Worm (Caenorhabditis elegans) whole organism, young adult: Measurements from ENCODE around the gene srv-32.

Experiments used
- C06A6.2 ChIP-seq: fragments of 200-800 bp; sonication (Bioruptor generic); conservative IDR thresholded peaks from 2 replicates; pipeline ENCODE4 v1.3.6; 2022; ENCODE audit warnings: missing genetic modification characterization, missing compliant biosample characterization
- C17E4.6 ChIP-seq: fragments of 200-800 bp; sonication (Bioruptor generic); IDR thresholded peaks from 2 replicates; pipeline ENCODE4 v1.3.6; 2022; ENCODE audit warnings: missing genetic modification reagents, missing genetic modification characterization, missing compliant biosample characterization
- F23B12.7 ChIP-seq: sonication (generic microtip); optimal IDR thresholded peaks from 2 replicates; lab custom pipeline; 2017; ENCODE audit warnings: missing genetic modification characterization, mild to moderate bottlenecking, missing compliant biosample characterization, antibody characterized with exemption, moderate library complexity; ENCODE audit not compliant: insufficient read depth
- F33H1.4 ChIP-seq: fragments of 200-800 bp; sonication (Bioruptor generic); IDR thresholded peaks from 2 replicates; pipeline ENCODE4 v1.3.6; 2022; ENCODE audit warnings: missing genetic modification reagents, missing genetic modification characterization, missing compliant biosample characterization
- F37B4.10 ChIP-seq: fragments of 200-800 bp; sonication (Bioruptor generic); IDR thresholded peaks from 2 replicates; pipeline ENCODE4 v1.3.6; 2022; ENCODE audit warnings: missing genetic modification characterization, missing compliant biosample characterization
- F39B2.1 ChIP-seq: fragments of 200-800 bp; sonication (Bioruptor generic); IDR thresholded peaks from 2 replicates; pipeline ENCODE4 v1.3.6; 2022; ENCODE audit warnings: missing genetic modification reagents, missing genetic modification characterization, missing compliant biosample characterization
- F52B5.7 ChIP-seq: sonication (generic microtip); optimal IDR thresholded peaks from 2 replicates; lab custom pipeline; 2016; ENCODE audit warnings: mild to moderate bottlenecking, missing genetic modification characterization, missing compliant biosample characterization
- T26A5.8 ChIP-seq: sonication (generic microtip); optimal IDR thresholded peaks from 2 replicates; lab custom pipeline; 2016; ENCODE audit warnings: missing genetic modification characterization, missing compliant biosample characterization
- Y56A3A.18 ChIP-seq: fragments of 200-800 bp; sonication (Bioruptor generic); IDR thresholded peaks from 2 replicates; pipeline ENCODE4 v1.3.6; 2022; ENCODE audit warnings: missing genetic modification reagents, missing genetic modification characterization, missing compliant biosample characterization
- ama-1 ChIP-seq, 3 experiments: fragments of 150-350 bp in 1 of 3; sonication (generic microtip) in 2 of 3; optimal IDR thresholded peaks; 2 replicates each; lab custom pipeline; 2014 to 2018; ENCODE audit warnings: missing biosample characterization in 2 of 3, missing genetic modification characterization in 2 of 3, missing genetic modification reagents in 2 of 3
- atf-7 ChIP-seq: sonication (generic microtip); optimal IDR thresholded peaks from 2 replicates; lab custom pipeline; 2017; ENCODE audit warnings: mild to moderate bottlenecking, missing genetic modification characterization, missing compliant biosample characterization
- attf-3 ChIP-seq: fragments of 200-800 bp; sonication (Bioruptor generic); conservative IDR thresholded peaks from 2 replicates; pipeline ENCODE4 v1.3.6; 2022; ENCODE audit warnings: missing genetic modification reagents, missing genetic modification characterization, missing compliant biosample characterization
- cebp-1 ChIP-seq, 2 experiments: fragments of 200-800 bp in 1 of 2; sonication (Bioruptor generic) in 1 of 2; sonication (generic microtip) in 1 of 2; IDR thresholded peaks in 1 of 2; optimal IDR thresholded peaks in 1 of 2; 2 replicates each; pipeline versions ENCODE4 v1.3.6 to Lab custom; 2017 to 2022; ENCODE audit warnings: missing compliant biosample characterization in 2 of 2, missing genetic modification characterization in 2 of 2, mild to moderate bottlenecking in 1 of 2, missing genetic modification reagents in 1 of 2, moderate library complexity in 1 of 2
- cebp-2 ChIP-seq: fragments of 200-800 bp; sonication (Bioruptor generic); IDR thresholded peaks from 2 replicates; pipeline ENCODE4 v1.3.6; 2022; ENCODE audit warnings: missing genetic modification characterization, missing compliant biosample characterization
- ceh-27 ChIP-seq: fragments of 200-800 bp; sonication (Bioruptor generic); optimal IDR thresholded peaks from 2 replicates; lab custom pipeline; 2018; ENCODE audit warnings: mild to moderate bottlenecking, missing genetic modification characterization, moderate library complexity, missing compliant biosample characterization
- ceh-58 ChIP-seq: fragments of 200-800 bp; sonication (Bioruptor generic); IDR thresholded peaks from 2 replicates; pipeline ENCODE4 v1.3.6; 2022; ENCODE audit warnings: missing genetic modification characterization, missing compliant biosample characterization
- ceh-91 ChIP-seq: fragments of 200-800 bp; sonication (Bioruptor generic); IDR thresholded peaks from 2 replicates; pipeline ENCODE4 v1.3.6; 2022; ENCODE audit warnings: missing genetic modification reagents, missing genetic modification characterization, missing compliant biosample characterization
- die-1 ChIP-seq: sonication (generic microtip); optimal IDR thresholded peaks from 2 replicates; lab custom pipeline; 2016; ENCODE audit warnings: missing genotype, mild to moderate bottlenecking, missing genetic modification characterization, missing compliant biosample characterization
- dox-1 ChIP-seq: fragments of 200-800 bp; sonication (Bioruptor generic); IDR thresholded peaks from 2 replicates; pipeline ENCODE4 v1.3.6; 2022; ENCODE audit warnings: missing genetic modification reagents, missing genetic modification characterization, missing compliant biosample characterization
- dpl-1 ChIP-seq: fragments of 150-350 bp; optimal IDR thresholded peaks from 2 replicates; lab custom pipeline; 2014; ENCODE audit warnings: missing biosample characterization, missing genetic modification reagents, missing genetic modification characterization
- efl-1 ChIP-seq: fragments of 150-350 bp; optimal IDR thresholded peaks from 2 replicates; lab custom pipeline; 2014; ENCODE audit warnings: missing biosample characterization, missing genetic modification reagents, missing genetic modification characterization
- egl-18 ChIP-seq: fragments of 200-800 bp; sonication (Bioruptor generic); IDR thresholded peaks from 2 replicates; pipeline ENCODE4 v1.3.6; 2022; ENCODE audit warnings: missing genetic modification reagents, missing genetic modification characterization, missing compliant biosample characterization
- egl-44 ChIP-seq: fragments of 200-800 bp; sonication (Bioruptor generic); IDR thresholded peaks from 2 replicates; pipeline ENCODE4 v1.3.6; 2022; ENCODE audit warnings: missing genetic modification reagents, missing genetic modification characterization, missing compliant biosample characterization
- hsf-1 ChIP-seq: fragments of 200-800 bp; sonication (Bioruptor generic); IDR thresholded peaks from 2 replicates; pipeline ENCODE4 v1.3.6; 2022; ENCODE audit warnings: missing genetic modification reagents, missing genetic modification characterization, missing compliant biosample characterization
- let-607 ChIP-seq, 2 experiments: fragments of 200-800 bp in 1 of 2; sonication (Bioruptor generic) in 1 of 2; sonication (generic microtip) in 1 of 2; optimal IDR thresholded peaks; 2 replicates each; lab custom pipeline; 2016 to 2018; ENCODE audit warnings: mild to moderate bottlenecking in 2 of 2, missing compliant biosample characterization in 2 of 2, missing genetic modification characterization in 2 of 2, moderate library complexity in 2 of 2, missing genotype in 1 of 2
- lin-26 ChIP-seq: fragments of 200-800 bp; sonication (Bioruptor generic); IDR thresholded peaks from 2 replicates; pipeline ENCODE4 v1.3.6; 2022; ENCODE audit warnings: missing genetic modification reagents, missing genetic modification characterization, missing compliant biosample characterization
- lsl-1 ChIP-seq: fragments of 200-800 bp; sonication (Bioruptor generic); optimal IDR thresholded peaks from 2 replicates; lab custom pipeline; 2018; ENCODE audit warnings: mild to moderate bottlenecking, missing genetic modification characterization, moderate library complexity, missing compliant biosample characterization
- lsy-27 ChIP-seq: sonication (generic microtip); optimal IDR thresholded peaks from 2 replicates; lab custom pipeline; 2017; ENCODE audit warnings: missing genetic modification characterization, mild to moderate bottlenecking, missing compliant biosample characterization, antibody characterized with exemption, missing genotype, borderline replicate concordance; ENCODE audit not compliant: insufficient read depth
- madf-3 ChIP-seq: fragments of 200-800 bp; sonication (Bioruptor generic); IDR thresholded peaks from 2 replicates; pipeline ENCODE4 v1.3.6; 2022; ENCODE audit warnings: missing genetic modification reagents, missing genetic modification characterization, missing compliant biosample characterization
- madf-6 ChIP-seq: fragments of 200-800 bp; sonication (Bioruptor generic); IDR thresholded peaks from 2 replicates; pipeline ENCODE4 v1.3.6; 2022; ENCODE audit warnings: missing genetic modification reagents, missing genetic modification characterization, missing compliant biosample characterization
- madf-8 ChIP-seq: fragments of 200-800 bp; sonication (Bioruptor generic); conservative IDR thresholded peaks from 2 replicates; pipeline ENCODE4 v1.3.6; 2022; ENCODE audit warnings: missing genetic modification reagents, missing genetic modification characterization, missing compliant biosample characterization
- nfya-2 ChIP-seq: fragments of 200-800 bp; sonication (Bioruptor generic); IDR thresholded peaks from 2 replicates; pipeline ENCODE4 v1.3.6; 2022; ENCODE audit warnings: missing genetic modification reagents, missing genetic modification characterization, missing compliant biosample characterization
- nhr-179 ChIP-seq: sonication (generic microtip); optimal IDR thresholded peaks from 2 replicates; lab custom pipeline; 2016; ENCODE audit warnings: mild to moderate bottlenecking, missing genetic modification characterization, missing compliant biosample characterization
- nhr-27 ChIP-seq: fragments of 200-800 bp; sonication (Bioruptor generic); optimal IDR thresholded peaks from 2 replicates; lab custom pipeline; 2018; ENCODE audit warnings: mild to moderate bottlenecking, missing genetic modification characterization, moderate library complexity, missing compliant biosample characterization
- nhr-90 ChIP-seq: sonication (generic microtip); optimal IDR thresholded peaks from 2 replicates; lab custom pipeline; 2016; ENCODE audit warnings: missing genotype, mild to moderate bottlenecking, missing genetic modification characterization, missing compliant biosample characterization
- pbrm-1 ChIP-seq: fragments of 200-800 bp; sonication (Bioruptor generic); IDR thresholded peaks from 2 replicates; pipeline ENCODE4 v1.3.6; 2022; ENCODE audit warnings: missing genetic modification reagents, missing genetic modification characterization, missing compliant biosample characterization
- pha-4 ChIP-seq: fragments of 150-350 bp; sonication (generic microtip); optimal IDR thresholded peaks from 2 replicates; lab custom pipeline; 2014; ENCODE audit warnings: missing biosample characterization, missing genetic modification reagents, missing genetic modification characterization
- rec-8 ChIP-seq, 2 experiments: sonication (generic microtip); optimal IDR thresholded peaks; 2 replicates each; lab custom pipeline; 2016; ENCODE audit warnings: mild to moderate bottlenecking in 2 of 2, missing genetic modification characterization in 2 of 2, missing genetic modification reagents in 2 of 2, missing genotype in 2 of 2, missing biosample characterization in 1 of 2, missing compliant biosample characterization in 1 of 2, moderate library complexity in 1 of 2
- rpc-1 ChIP-seq, 2 experiments: fragments of 150-350 bp in 1 of 2; sonication (generic microtip) in 1 of 2; optimal IDR thresholded peaks; 2 replicates each; lab custom pipeline; 2014 to 2018; ENCODE audit warnings: missing biosample characterization in 1 of 2, missing genetic modification characterization in 1 of 2, missing genetic modification reagents in 1 of 2, missing genotype in 1 of 2
- sea-2 ChIP-seq: fragments of 200-800 bp; sonication (Bioruptor generic); IDR thresholded peaks from 2 replicates; pipeline ENCODE4 v1.3.6; 2022; ENCODE audit warnings: missing genetic modification characterization, missing compliant biosample characterization
- tbx-9 ChIP-seq: sonication (generic microtip); optimal IDR thresholded peaks from 2 replicates; lab custom pipeline; 2016; ENCODE audit warnings: borderline replicate concordance, missing genetic modification characterization, inconsistent platforms, missing compliant biosample characterization
- unc-130 ChIP-seq: sonication (generic microtip); optimal IDR thresholded peaks from 2 replicates; lab custom pipeline; 2016; ENCODE audit warnings: missing genetic modification reagents, missing genetic modification characterization, missing compliant biosample characterization
- unc-62 ChIP-seq: fragments of 150-350 bp; optimal IDR thresholded peaks from 2 replicates; lab custom pipeline; 2014; ENCODE audit warnings: missing biosample characterization, missing genetic modification reagents, missing genetic modification characterization
- xnd-1 ChIP-seq: sonication (generic microtip); optimal IDR thresholded peaks from 2 replicates; lab custom pipeline; 2016; ENCODE audit warnings: missing genotype, missing genetic modification reagents, missing genetic modification characterization, missing compliant biosample characterization
- ztf-25 ChIP-seq: fragments of 200-800 bp; sonication (Bioruptor generic); IDR thresholded peaks from 2 replicates; pipeline ENCODE4 v1.3.6; 2022; ENCODE audit warnings: missing genetic modification reagents, missing genetic modification characterization, missing compliant biosample characterization
- ztf-26 ChIP-seq: sonication (generic microtip); optimal IDR thresholded peaks from 2 replicates; lab custom pipeline; 2017; ENCODE audit warnings: missing genetic modification characterization, missing compliant biosample characterization
- ztf-28 ChIP-seq: fragments of 200-800 bp; sonication (Bioruptor generic); IDR thresholded peaks from 2 replicates; pipeline ENCODE4 v1.3.6; 2022; ENCODE audit warnings: missing genetic modification reagents, missing genetic modification characterization, missing compliant biosample characterization
- ztf-3 ChIP-seq: fragments of 200-800 bp; sonication (Bioruptor generic); optimal IDR thresholded peaks from 2 replicates; lab custom pipeline; 2018; ENCODE audit warnings: mild to moderate bottlenecking, missing genetic modification characterization, missing compliant biosample characterization

srv-32 gene

ce11 chrIV:6325772-6326171 is 43.7 kb upstream of the srv-32 start (continued):
- TF ChIP-seq let-607 (tag; optimal IDR thresholded peaks at IDR 0.05; lab: Kevin White, UChicago), result no peak
- TF ChIP-seq C06A6.2 (GFP tag; lab: Robert Waterston, UW), result no peak
- peak; percentile 27 for TF ChIP-seq hsf-1
- TF ChIP-seq ztf-3, result no peak
- no peak for TF ChIP-seq F33H1.4 (GFP tag; lab: Robert Waterston, UW)
- TF ChIP-seq C17E4.6 (GFP tag; lab: Robert Waterston, UW), result no peak
- TF ChIP-seq ztf-26 (tag; lab: Kevin White, UChicago), result no peak
- no peak for TF ChIP-seq F23B12.7 (tag; lab: Kevin White, UChicago)
- no peak for TF ChIP-seq F37B4.10 (GFP tag; lab: Robert Waterston, UW)
- no peak for TF ChIP-seq F52B5.7
- no peak for TF ChIP-seq ceh-27 (GFP tag; lab: Kevin White, UChicago)
- TF ChIP-seq attf-3 (GFP tag; lab: Robert Waterston, UW), result no peak
- TF ChIP-seq madf-3 (GFP tag; lab: Robert Waterston, UW), result no peak
- no peak for TF ChIP-seq die-1
- 0 out of 2 replicates have a peak, but pooled peaks have one; percentile 39 for TF ChIP-seq cebp-2 (GFP tag; lab: Robert Waterston, UW)
- peak; percentile 9 for TF ChIP-seq unc-130 (GFP tag; lab: Kevin White, UChicago)
- TF ChIP-seq unc-62 (GFP tag; lab: Kevin White, UChicago), result no peak
- no peak for TF ChIP-seq dox-1 (GFP tag; lab: Robert Waterston, UW)
- TF ChIP-seq madf-8 (GFP tag; lab: Robert Waterston, UW), result no peak
- TF ChIP-seq nfya-2, result no peak
- TF ChIP-seq F39B2.1 (GFP tag; lab: Robert Waterston, UW), result 0 out of 2 replicates have a peak, but pooled peaks have one; percentile 31
- no peak for TF ChIP-seq lsy-27 (tag; lab: Kevin White, UChicago)
- TF ChIP-seq pbrm-1 (GFP tag; lab: Robert Waterston, UW), result no peak
- TF ChIP-seq dpl-1 (GFP tag; lab: Kevin White, UChicago), result no peak
- peak; percentile 46 for TF ChIP-seq madf-6 (GFP tag; lab: Robert Waterston, UW)
- TF ChIP-seq lsl-1, result peak; percentile 17
- TF ChIP-seq cebp-1 (GFP tag; IDR thresholded peaks at IDR 0.05; lab: Robert Waterston, UW), result no peak
- peak; percentile 18 for TF ChIP-seq cebp-1 (tag; optimal IDR thresholded peaks at IDR 0.05; lab: Kevin White, UChicago)
- TF ChIP-seq tbx-9 (tag; lab: Kevin White, UChicago), result peak; percentile 32
- peak in 1 of 2 experiments; percentile 37 for TF ChIP-seq rec-8 (tag; optimal IDR thresholded peaks at IDR 0.05; lab: Kevin White, UChicago)
- TF ChIP-seq atf-7 (tag; lab: Kevin White, UChicago), result peak; percentile 44
- TF ChIP-seq ama-1 (optimal IDR thresholded peaks at IDR 0.05; lab: Kevin White, UChicago), result no peak
- no peak for TF ChIP-seq ama-1 (GFP tag; optimal IDR thresholded peaks at IDR 0.05; lab: Kevin White, UChicago)
- no peak for TF ChIP-seq pha-4 (tag; lab: Kevin White, UChicago)
- TF ChIP-seq egl-18 (GFP tag; lab: Robert Waterston, UW), result no peak
- TF ChIP-seq ztf-25 (GFP tag; lab: Robert Waterston, UW), result no peak
- no peak for TF ChIP-seq ztf-28
- no peak for TF ChIP-seq ceh-91 (GFP tag; lab: Robert Waterston, UW)
- TF ChIP-seq Y56A3A.18 (GFP tag; lab: Robert Waterston, UW), result 0 out of 2 replicates have a peak, but pooled peaks have one; percentile 71
- no peak for TF ChIP-seq xnd-1
- peak; percentile 61 for TF ChIP-seq T26A5.8 (tag; lab: Kevin White, UChicago)
- TF ChIP-seq egl-44 (GFP tag; lab: Robert Waterston, UW), result no peak
- no peak for TF ChIP-seq ceh-58
- TF ChIP-seq sea-2 (GFP tag; lab: Robert Waterston, UW), result no peak
- no peak for TF ChIP-seq rpc-1 (optimal IDR thresholded peaks at IDR 0.05; lab: Kevin White, UChicago)
- no peak for TF ChIP-seq rpc-1 (tag; optimal IDR thresholded peaks at IDR 0.05; lab: Kevin White, UChicago)
- TF ChIP-seq efl-1 (GFP tag; lab: Kevin White, UChicago), result no peak
- TF ChIP-seq nhr-179 (tag; lab: Kevin White, UChicago), result no peak
- no peak for TF ChIP-seq lin-26
- TF ChIP-seq nhr-90 (tag; lab: Kevin White, UChicago), result no peak
- peak; percentile 71 for TF ChIP-seq nhr-27 (tag; lab: Kevin White, UChicago)
